Worm (Caenorhabditis elegans) whole organism, mixed stage, embryonic: ENCODE results near the gene rict-1.

ENCODE experiments used
- M03D4.4 ChIP-seq: sonication (generic microtip); optimal IDR thresholded peaks from 2 replicates; lab custom pipeline; 2017; ENCODE audit warnings: mild to moderate bottlenecking, missing genetic modification characterization, missing compliant biosample characterization
- bed-3 ChIP-seq: fragments of 200-800 bp; sonication (Bioruptor generic); optimal IDR thresholded peaks from 3 replicates; lab custom pipeline; 2018; ENCODE audit warnings: mild to moderate bottlenecking, missing genetic modification characterization, moderate library complexity, missing compliant biosample characterization
- blmp-1 ChIP-seq: fragments of 150-350 bp; optimal IDR thresholded peaks from 2 replicates; lab custom pipeline; 2014; ENCODE audit warnings: missing biosample characterization, missing genetic modification characterization
- ceh-39 ChIP-seq: fragments of 150-350 bp; optimal IDR thresholded peaks from 2 replicates; lab custom pipeline; 2014; ENCODE audit warnings: missing biosample characterization, missing genetic modification characterization
- ceh-43 ChIP-seq: fragments of 200-800 bp; sonication (Bioruptor generic); optimal IDR thresholded peaks from 2 replicates; lab custom pipeline; 2018; ENCODE audit warnings: mild to moderate bottlenecking, missing genetic modification characterization, moderate library complexity, missing compliant biosample characterization
- ces-1 ChIP-seq: fragments of 150-350 bp; optimal IDR thresholded peaks from 2 replicates; lab custom pipeline; 2014; ENCODE audit warnings: missing biosample characterization, missing genetic modification reagents, missing genetic modification characterization
- cnd-1 ChIP-seq: fragments of 200-800 bp; sonication (Bioruptor generic); optimal IDR thresholded peaks from 2 replicates; lab custom pipeline; 2018; ENCODE audit warnings: mild to moderate bottlenecking, missing genetic modification characterization, missing compliant biosample characterization
- drap-1 ChIP-seq: fragments of 200-800 bp; sonication (Bioruptor generic); optimal IDR thresholded peaks from 3 replicates; lab custom pipeline; 2018; ENCODE audit warnings: mild to moderate bottlenecking, missing genetic modification characterization, missing compliant biosample characterization
- elt-1 ChIP-seq: sonication (generic microtip); optimal IDR thresholded peaks from 2 replicates; lab custom pipeline; 2017; ENCODE audit warnings: missing genetic modification characterization, mild to moderate bottlenecking, missing compliant biosample characterization, antibody characterized with exemption, moderate library complexity, borderline replicate concordance; ENCODE audit not compliant: insufficient read depth
- elt-3 ChIP-seq: fragments of 150-350 bp; optimal IDR thresholded peaks from 2 replicates; lab custom pipeline; 2014; ENCODE audit warnings: missing biosample characterization, missing genetic modification characterization
- flh-1 ChIP-seq: fragments of 200-800 bp; sonication (Bioruptor generic); optimal IDR thresholded peaks from 2 replicates; lab custom pipeline; 2018; ENCODE audit warnings: mild to moderate bottlenecking, missing genetic modification characterization, moderate library complexity, missing compliant biosample characterization
- ham-2 ChIP-seq: fragments of 200-800 bp; sonication (Bioruptor generic); optimal IDR thresholded peaks from 2 replicates; lab custom pipeline; 2018; ENCODE audit warnings: mild to moderate bottlenecking, missing genetic modification characterization, missing compliant biosample characterization
- hlh-1 ChIP-seq: fragments of 150-350 bp; optimal IDR thresholded peaks from 2 replicates; lab custom pipeline; 2014; ENCODE audit warnings: missing biosample characterization, missing genetic modification reagents, missing genetic modification characterization
- lin-32 ChIP-seq: fragments of 200-800 bp; sonication (Bioruptor generic); optimal IDR thresholded peaks from 2 replicates; lab custom pipeline; 2018; ENCODE audit warnings: mild to moderate bottlenecking, missing genetic modification characterization, missing compliant biosample characterization
- lsy-2 ChIP-seq: fragments of 150-350 bp; optimal IDR thresholded peaks from 2 replicates; lab custom pipeline; 2014; ENCODE audit warnings: missing biosample characterization, missing genetic modification characterization
- mab-5 ChIP-seq: fragments of 150-350 bp; optimal IDR thresholded peaks from 2 replicates; lab custom pipeline; 2014; ENCODE audit warnings: missing biosample characterization, missing genetic modification characterization
- mep-1 ChIP-seq: fragments of 150-350 bp; optimal IDR thresholded peaks from 2 replicates; lab custom pipeline; 2017; ENCODE audit warnings: missing biosample characterization, missing genetic modification reagents, missing genetic modification characterization, inconsistent platforms
- mls-2 ChIP-seq: sonication (generic microtip); optimal IDR thresholded peaks from 2 replicates; lab custom pipeline; 2016; ENCODE audit warnings: mild to moderate bottlenecking, missing genetic modification characterization, moderate library complexity, missing compliant biosample characterization
- nhr-2 ChIP-seq: fragments of 150-350 bp; optimal IDR thresholded peaks from 2 replicates; lab custom pipeline; 2014; ENCODE audit warnings: missing biosample characterization, missing genetic modification characterization
- nhr-28 ChIP-seq: fragments of 150-350 bp; optimal IDR thresholded peaks from 2 replicates; lab custom pipeline; 2014; ENCODE audit warnings: missing biosample characterization, missing genetic modification characterization
- nhr-76 ChIP-seq: sonication (generic microtip); optimal IDR thresholded peaks from 2 replicates; lab custom pipeline; 2017; ENCODE audit warnings: missing biosample characterization, missing genetic modification characterization
- pha-4 ChIP-seq: fragments of 150-350 bp; optimal IDR thresholded peaks from 2 replicates; lab custom pipeline; 2018; ENCODE audit warnings: missing biosample characterization, missing genetic modification reagents, missing genetic modification characterization
- snpc-4 ChIP-seq: fragments of 150-350 bp; optimal IDR thresholded peaks from 2 replicates; lab custom pipeline; 2014; ENCODE audit warnings: missing biosample characterization, missing genetic modification characterization
- sptf-1 ChIP-seq: sonication (generic microtip); optimal IDR thresholded peaks from 2 replicates; lab custom pipeline; 2017; ENCODE audit warnings: mild to moderate bottlenecking, missing genetic modification characterization, moderate library complexity, missing compliant biosample characterization
- tbx-8 ChIP-seq: fragments of 200-800 bp; sonication (Bioruptor generic); optimal IDR thresholded peaks from 2 replicates; lab custom pipeline; 2018; ENCODE audit warnings: mild to moderate bottlenecking, missing genetic modification characterization, moderate library complexity, missing compliant biosample characterization
- unc-120 ChIP-seq: sonication (generic microtip); optimal IDR thresholded peaks from 2 replicates; lab custom pipeline; 2017; ENCODE audit warnings: missing genetic modification characterization, missing compliant biosample characterization; ENCODE audit not compliant: poor library complexity, severe bottlenecking
- unc-39 ChIP-seq: fragments of 150-350 bp; optimal IDR thresholded peaks from 2 replicates; lab custom pipeline; 2014; ENCODE audit warnings: missing biosample characterization, missing genetic modification characterization
- unc-62 ChIP-seq: fragments of 150-350 bp; optimal IDR thresholded peaks from 2 replicates; lab custom pipeline; 2014; ENCODE audit warnings: missing biosample characterization, missing genetic modification reagents, missing genetic modification characterization
- zip-8 ChIP-seq: fragments of 150-350 bp; optimal IDR thresholded peaks from 2 replicates; lab custom pipeline; 2014; ENCODE audit warnings: missing biosample characterization, missing genetic modification characterization

rict-1 gene

ce11 chrII:13116710-13117109 lies at the start of gene rict-1:
Gene rict-1, minus strand, starts transcription at chrII:13116810.
- TF ChIP-seq unc-39 (tag; lab: Kevin White, UChicago) = no peak
- no peak for TF ChIP-seq M03D4.4 (tag; lab: Kevin White, UChicago)

ce11 chrII:13165683-13166259 lies 49.2 kb upstream of the rict-1 start, which contains the start of gene moe-3:
Gene moe-3, minus strand, starts transcription at chrII:13165733.
- no peak for TF ChIP-seq flh-1 (GFP tag; lab: Kevin White, UChicago)
- no peak for TF ChIP-seq ham-2 (GFP tag; lab: Kevin White, UChicago)
- no peak for TF ChIP-seq nhr-76 (tag; lab: Kevin White, UChicago)
- TF ChIP-seq bed-3 (GFP tag; lab: Kevin White, UChicago) = no peak
- no peak for TF ChIP-seq blmp-1 (tag; lab: Kevin White, UChicago)
- TF ChIP-seq sptf-1 = no peak
- no peak for TF ChIP-seq mls-2
- no peak for TF ChIP-seq zip-8 (tag; lab: Kevin White, UChicago)
- TF ChIP-seq unc-39 (tag; lab: Kevin White, UChicago) = no peak
- TF ChIP-seq lsy-2 (tag; lab: Kevin White, UChicago) = no peak
- TF ChIP-seq elt-1 (tag; lab: Kevin White, UChicago) = no peak
- TF ChIP-seq ces-1 (GFP tag; lab: Kevin White, UChicago) = no peak
- TF ChIP-seq unc-120 (tag; lab: Kevin White, UChicago) = no peak
- no peak for TF ChIP-seq cnd-1
- no peak for TF ChIP-seq ceh-43 (GFP tag; lab: Kevin White, UChicago)
- TF ChIP-seq elt-3 (tag; lab: Kevin White, UChicago) = no peak
- no peak for TF ChIP-seq nhr-2 (tag; lab: Kevin White, UChicago)
- TF ChIP-seq pha-4 = no peak
- no peak for TF ChIP-seq lin-32 (GFP tag; lab: Kevin White, UChicago)
- TF ChIP-seq, all 35 proteins: peak for 0

- TF ChIP-seq pha-4 = no peak
- TF ChIP-seq cnd-1 = no peak
- TF ChIP-seq nhr-28 (tag; lab: Kevin White, UChicago) = no peak
- TF ChIP-seq mab-5 (tag; lab: Kevin White, UChicago) = no peak
- TF ChIP-seq ces-1 (GFP tag; lab: Kevin White, UChicago) = no peak
- TF ChIP-seq nhr-2 (tag; lab: Kevin White, UChicago) = no peak
- TF ChIP-seq drap-1 (GFP tag; lab: Kevin White, UChicago) = no peak
- no peak for TF ChIP-seq nhr-76 (tag; lab: Kevin White, UChicago)
- TF ChIP-seq unc-39 (tag; lab: Kevin White, UChicago) = no peak
- TF ChIP-seq, all 35 proteins: peak for 0
Measured at ce11 chrII:13164062-13164461, 47.5 kb upstream of the rict-1 start.

ce11 chrII:13163009-13163408 lies 46.4 kb upstream of the rict-1 start:
- no peak for TF ChIP-seq mep-1
- no peak for TF ChIP-seq ceh-43 (GFP tag; lab: Kevin White, UChicago)
- TF ChIP-seq pha-4 = no peak

ce11 chrII:13159869-13160268 lies 43.3 kb upstream of the rict-1 start:
- no peak for TF ChIP-seq lsy-2 (tag; lab: Kevin White, UChicago)
- TF ChIP-seq mep-1 = no peak
- no peak for TF ChIP-seq unc-62 (GFP tag; lab: Kevin White, UChicago)
- no peak for TF ChIP-seq sptf-1
- no peak for TF ChIP-seq ceh-39
- TF ChIP-seq hlh-1 (tag; lab: Kevin White, UChicago) = no peak
- no peak for TF ChIP-seq ceh-43 (GFP tag; lab: Kevin White, UChicago)
- no peak for TF ChIP-seq cnd-1
- TF ChIP-seq nhr-28 (tag; lab: Kevin White, UChicago) = no peak
- no peak for TF ChIP-seq pha-4
- no peak for TF ChIP-seq M03D4.4 (tag; lab: Kevin White, UChicago)
- no peak for TF ChIP-seq nhr-76 (tag; lab: Kevin White, UChicago)
- no peak for TF ChIP-seq tbx-8 (GFP tag; lab: Kevin White, UChicago)
- no peak for TF ChIP-seq unc-120 (tag; lab: Kevin White, UChicago)
- TF ChIP-seq flh-1 (GFP tag; lab: Kevin White, UChicago) = no peak
- no peak for TF ChIP-seq zip-8 (tag; lab: Kevin White, UChicago)
- no peak for TF ChIP-seq snpc-4 (tag; lab: Kevin White, UChicago)
